Fruit fly (Drosophila melanogaster): ENCODE data around the gene CG18549.
A peak's percentile ranks its signal among the peaks of the same experiment; 100 is the strongest.

The CG18549 gene

DNA sequence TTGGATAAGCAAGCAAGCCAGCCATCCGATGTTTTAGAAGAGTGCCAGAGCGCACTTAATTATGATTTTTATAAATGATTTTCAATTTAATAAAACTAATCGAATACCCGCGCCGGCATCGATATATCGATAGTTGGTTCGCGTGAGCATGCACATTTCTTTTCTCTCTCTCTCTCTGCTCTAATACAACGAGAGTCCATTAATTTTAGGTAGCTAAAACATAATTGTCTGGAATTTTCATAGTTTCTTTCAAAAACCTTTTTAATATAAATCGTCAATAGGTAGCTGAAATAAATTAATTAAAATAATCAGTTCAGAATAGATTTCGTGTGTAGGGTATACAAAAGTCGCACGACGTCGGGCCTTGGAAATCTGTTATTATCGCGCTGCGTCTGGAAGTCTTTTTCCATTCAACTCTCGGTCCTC, at the start of gene CG18549 (continued):
- TF ChIP-seq sug (tag; optimal IDR thresholded peaks at IDR 0.05) (peak; percentile 99), ERR (GFP tag; optimal IDR thresholded peaks at IDR 0.05) (peak; percentile 98), row (GFP tag; IDR thresholded peaks at IDR 0.05) (peak; percentile 100), Sox102F (GFP tag; optimal IDR thresholded peaks at IDR 0.05) (peak; percentile 100), CG17568 (GFP tag; optimal IDR thresholded peaks at IDR 0.05) (peak; percentile 100), Hr3 (GFP tag; optimal IDR thresholded peaks at IDR 0.05) (peak; percentile 100), CG12236 (GFP tag; optimal IDR thresholded peaks at IDR 0.05) (peak; percentile 99), CG12942 (GFP tag; optimal IDR thresholded peaks at IDR 0.05) (peak; percentile 99), yki (optimal IDR thresholded peaks at IDR 0.05) (no peak), bbx (GFP tag; IDR thresholded peaks at IDR 0.05; ENCODE audit: partially characterized antibody) (peak; percentile 76), scrt (GFP tag; optimal IDR thresholded peaks at IDR 0.05) (peak; percentile 99), CG31441 (GFP tag; IDR thresholded peaks at IDR 0.05) (peak; percentile 99), repo (GFP tag; optimal IDR thresholded peaks at IDR 0.05) (peak; percentile 98), usp (GFP tag; optimal IDR thresholded peaks at IDR 0.05) (no peak), eyg (GFP tag; optimal IDR thresholded peaks at IDR 0.05) (peak; percentile 99), bowl (GFP tag; IDR thresholded peaks at IDR 0.05) (peak; percentile 100), kni (GFP tag; optimal IDR thresholded peaks at IDR 0.05) (peak; percentile 99), CG15073 (GFP tag; optimal IDR thresholded peaks at IDR 0.05) (peak; percentile 94), CG11695 (GFP tag; IDR thresholded peaks at IDR 0.05) (peak; percentile 100), CG18011 (GFP tag; optimal IDR thresholded peaks at IDR 0.05) (peak; percentile 93), nmo (GFP tag; optimal IDR thresholded peaks at IDR 0.05) (peak; percentile 100), Meics (GFP tag; optimal IDR thresholded peaks at IDR 0.05) (peak; percentile 100), dmrt99B (tag; optimal IDR thresholded peaks at IDR 0.05) (peak; percentile 100), HmgZ (tag; optimal IDR thresholded peaks at IDR 0.05) (peak; percentile 100), CG8924 (tag; optimal IDR thresholded peaks at IDR 0.05) (peak; percentile 100), Neu2 (GFP tag; optimal IDR thresholded peaks at IDR 0.05; ENCODE audit: borderline replicate concordance) (peak; percentile 91), CG9727 (GFP tag; optimal IDR thresholded peaks at IDR 0.05) (peak; percentile 100), CG10462 (GFP tag; optimal IDR thresholded peaks at IDR 0.05) (peak; percentile 99), Dip2 (GFP tag; IDR thresholded peaks at IDR 0.05) (peak; percentile 83), crc (GFP tag; optimal IDR thresholded peaks at IDR 0.05) (peak; percentile 98)

DNA sequence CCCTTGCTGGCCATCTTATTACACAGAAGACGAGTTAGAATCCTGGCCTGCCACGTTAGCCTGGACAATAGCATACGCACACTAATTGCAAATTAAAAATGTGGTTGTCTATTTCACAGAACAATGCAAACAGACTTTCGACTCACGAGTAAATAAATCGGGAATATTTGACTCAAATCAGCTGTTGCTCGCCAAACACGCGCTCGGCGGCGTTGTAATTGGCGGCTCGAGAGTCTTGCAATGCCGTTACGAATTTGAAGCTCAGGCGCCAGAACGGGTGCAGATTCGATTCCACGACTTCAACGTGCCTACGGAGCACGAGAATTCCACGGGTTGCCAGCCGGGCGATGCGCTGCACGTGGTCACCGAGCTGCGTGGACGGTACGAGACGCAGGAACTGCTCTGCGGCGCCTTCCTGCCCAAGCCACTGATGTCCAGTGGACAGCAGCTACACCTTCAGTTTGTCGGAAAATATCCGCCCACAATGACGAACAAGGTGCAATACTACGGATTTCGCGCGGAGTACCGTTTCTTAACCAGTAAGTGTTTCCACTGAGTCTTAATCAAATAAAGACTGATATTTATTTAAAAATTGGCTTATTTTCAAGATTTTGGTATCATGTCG, 47.3 kb upstream of the CG18549 start, which contains the start of gene DNAlig3:
Gene DNAlig3 (minus strand): TSS at position 168 of the 625 bp plus-strand sequence.
- TF ChIP-seq inv (GFP tag; IDR thresholded peaks at IDR 0.05; ENCODE audit: partially characterized antibody) = peak; percentile 25; the same call in 1 of the 2 replicates
- no peak for TF ChIP-seq vfl (GFP tag; optimal IDR thresholded peaks at IDR 0.05)
- no peak for TF ChIP-seq slbo (GFP tag; IDR thresholded peaks at IDR 0.05)
- no peak for TF ChIP-seq org-1 (GFP tag; optimal IDR thresholded peaks at IDR 0.05)
- TF ChIP-seq btn (GFP tag; optimal IDR thresholded peaks at IDR 0.05) = no peak
- peak in 1 of 2 experiments; percentile 10 for TF ChIP-seq Pdp1 (GFP tag; optimal IDR thresholded peaks at IDR 0.05)
- TF ChIP-seq zfh2 (GFP tag; optimal IDR thresholded peaks at IDR 0.05) = no peak
- no peak for TF ChIP-seq dmrt11E (tag; optimal IDR thresholded peaks at IDR 0.05)
- no peak for TF ChIP-seq CG9437 (GFP tag; optimal IDR thresholded peaks at IDR 0.05)
- no peak for TF ChIP-seq CG10959 (GFP tag; IDR thresholded peaks at IDR 0.05)
- no peak for TF ChIP-seq CG17385 (GFP tag; optimal IDR thresholded peaks at IDR 0.05)
- no peak for TF ChIP-seq Atf3 (GFP tag; optimal IDR thresholded peaks at IDR 0.05)
- TF ChIP-seq br (optimal IDR thresholded peaks at IDR 0.05) = no peak
- TF ChIP-seq ewg (GFP tag; optimal IDR thresholded peaks at IDR 0.05) = no peak
- no peak for TF ChIP-seq Hey (tag; optimal IDR thresholded peaks at IDR 0.05)
- TF ChIP-seq ken (GFP tag; IDR thresholded peaks at IDR 0.05) = no peak
- TF ChIP-seq CkIIα-i1 (GFP tag; IDR thresholded peaks at IDR 0.05) = no peak
- TF ChIP-seq CG12155 (GFP tag; optimal IDR thresholded peaks at IDR 0.05) = no peak
- TF ChIP-seq CG14050 (GFP tag; IDR thresholded peaks at IDR 0.05) = no peak
- no peak for TF ChIP-seq HLH3B (GFP tag; IDR thresholded peaks at IDR 0.05)
- no peak for TF ChIP-seq sens-2 (GFP tag; IDR thresholded peaks at IDR 0.05)
- no peak for TF ChIP-seq Eip74EF (GFP tag; optimal IDR thresholded peaks at IDR 0.05)
- TF ChIP-seq esg (GFP tag; conservative IDR thresholded peaks at IDR 0.05) = no peak

All from whole organism, embryonic.